Fruit fly (Drosophila melanogaster): ENCODE measurements around the gene Edem2.

Gene Edem2

DNA sequence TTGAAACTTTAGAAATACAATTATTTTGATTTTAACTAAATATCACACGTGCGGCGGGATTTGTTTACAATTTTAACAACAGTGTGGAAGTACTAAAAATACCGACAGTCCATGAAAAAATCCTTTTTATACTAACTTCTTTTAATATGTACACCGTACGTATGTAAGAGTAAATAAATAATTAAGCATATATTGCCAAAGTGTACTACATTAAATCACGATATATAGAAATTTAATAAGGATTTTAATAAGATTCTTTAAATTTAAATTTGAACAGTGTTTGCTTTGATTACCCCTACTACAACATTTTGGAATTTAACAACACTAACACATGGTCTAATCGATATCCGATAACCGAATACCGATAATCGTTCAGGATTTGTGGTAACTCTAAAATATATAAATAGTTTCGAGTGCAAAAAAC, 30.2 kb downstream of the Edem2 start, which contains the start of the genes Ski6 and CG16812 (continued):
- no peak for TF ChIP-seq CG7368 (GFP tag; optimal IDR thresholded peaks at IDR 0.05)
- no peak for TF ChIP-seq Sox102F (GFP tag; optimal IDR thresholded peaks at IDR 0.05)
- TF ChIP-seq lz (GFP tag; optimal IDR thresholded peaks at IDR 0.05), result no peak
- TF ChIP-seq OdsH (GFP tag; optimal IDR thresholded peaks at IDR 0.05), result no peak
- TF ChIP-seq Sox15 (GFP tag; optimal IDR thresholded peaks at IDR 0.05), result peak; percentile 29
- TF ChIP-seq CG11294 (GFP tag; IDR thresholded peaks at IDR 0.05), result no peak
- TF ChIP-seq Met (GFP tag; optimal IDR thresholded peaks at IDR 0.05), result no peak

DNA sequence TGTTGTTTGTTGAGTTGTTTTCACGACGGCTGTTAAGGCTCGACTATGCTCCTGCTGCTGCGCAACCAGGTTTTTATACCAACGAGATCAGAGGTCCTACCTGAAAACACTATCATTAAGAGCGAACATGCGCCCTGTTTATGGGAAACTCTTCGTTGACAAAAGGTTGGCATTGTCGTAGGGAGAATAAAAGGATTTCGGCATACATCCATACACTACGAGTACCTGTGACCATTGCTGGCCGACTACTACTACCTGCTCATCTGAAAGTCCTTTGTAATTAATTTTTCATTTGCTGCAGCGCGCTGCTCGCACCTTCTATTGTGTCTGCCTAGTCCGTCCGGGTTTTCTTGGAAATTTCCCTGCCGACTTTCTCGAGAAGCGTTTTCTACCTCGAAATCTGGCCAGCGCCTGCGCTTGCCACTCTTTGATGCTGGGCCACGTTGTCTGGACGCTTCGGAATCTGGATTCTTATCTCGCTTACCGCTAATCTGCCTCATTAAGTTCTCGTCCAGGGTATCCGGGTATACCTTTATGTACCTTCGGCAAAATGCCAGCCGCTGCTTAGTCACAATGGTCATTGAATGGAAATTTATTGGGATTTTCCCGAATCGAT, 33.3 kb downstream of the Edem2 start, which contains the start of gene CG15480:
CG15480 (minus strand) TSS at position 51 of the 616 bp plus-strand sequence.
- no peak for TF ChIP-seq CG11294 (GFP tag; IDR thresholded peaks at IDR 0.05)
- TF ChIP-seq lz (GFP tag; optimal IDR thresholded peaks at IDR 0.05), result no peak
- TF ChIP-seq Sox14 (GFP tag; optimal IDR thresholded peaks at IDR 0.05), result no peak
- TF ChIP-seq CG15336 (GFP tag; IDR thresholded peaks at IDR 0.05), result no peak
- no peak for TF ChIP-seq Ets21C (GFP tag; optimal IDR thresholded peaks at IDR 0.05)
- TF ChIP-seq CG11902 (GFP tag; optimal IDR thresholded peaks at IDR 0.05), result no peak
- no peak for TF ChIP-seq fd59A (GFP tag; optimal IDR thresholded peaks at IDR 0.05)
- no peak for TF ChIP-seq salr (GFP tag; optimal IDR thresholded peaks at IDR 0.05)
- TF ChIP-seq CG11762 (GFP tag; optimal IDR thresholded peaks at IDR 0.05; ENCODE audit: insufficient read depth), result no peak
- no peak for TF ChIP-seq Sox15 (GFP tag; optimal IDR thresholded peaks at IDR 0.05)
- TF ChIP-seq CG3032 (tag; optimal IDR thresholded peaks at IDR 0.05), result no peak
- no peak for TF ChIP-seq spab (GFP tag; optimal IDR thresholded peaks at IDR 0.05)
- no peak for TF ChIP-seq fkh (GFP tag; optimal IDR thresholded peaks at IDR 0.05)
- TF ChIP-seq Hr38 (GFP tag; optimal IDR thresholded peaks at IDR 0.05), result no peak
- TF ChIP-seq Hr4 (GFP tag; optimal IDR thresholded peaks at IDR 0.05), result no peak
- TF ChIP-seq achi (GFP tag; optimal IDR thresholded peaks at IDR 0.05), result no peak
- no peak for TF ChIP-seq svp (GFP tag)
- no peak for TF ChIP-seq Sox102F (GFP tag; optimal IDR thresholded peaks at IDR 0.05)

DNA sequence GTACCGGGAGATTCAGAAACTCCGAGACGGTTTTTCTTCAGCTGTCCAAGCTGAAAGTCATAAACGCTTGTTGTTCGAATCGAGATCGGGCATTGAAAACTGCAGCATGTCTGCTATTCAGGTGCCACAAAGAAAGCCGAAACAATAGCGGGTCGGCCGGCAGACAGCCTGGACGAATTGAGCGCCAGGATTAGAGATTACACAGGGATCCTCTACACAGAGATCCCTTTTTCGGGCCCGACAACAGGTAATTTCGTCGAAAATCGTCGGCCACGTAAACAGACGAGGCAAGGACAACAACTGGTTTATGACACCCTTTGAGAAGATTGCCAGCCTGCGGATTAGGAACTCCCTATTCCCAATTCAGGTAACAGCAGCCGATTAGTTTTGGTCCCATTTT, 35.2 kb downstream of the Edem2 start, which contains the start of gene CG16813:
CG16813 (plus strand) TSS at position 288 of the 400 bp plus-strand sequence.
- TF ChIP-seq CG1621 (tag; optimal IDR thresholded peaks at IDR 0.05) (no peak), Met (GFP tag; optimal IDR thresholded peaks at IDR 0.05) (no peak), CG6792 (GFP tag; optimal IDR thresholded peaks at IDR 0.05) (no peak), CG3919 (GFP tag; optimal IDR thresholded peaks at IDR 0.05) (no peak), CG10631 (GFP tag; optimal IDR thresholded peaks at IDR 0.05) (no peak), Ets96B (tag; optimal IDR thresholded peaks at IDR 0.05) (no peak), CG8319 (GFP tag; optimal IDR thresholded peaks at IDR 0.05) (no peak)

DNA sequence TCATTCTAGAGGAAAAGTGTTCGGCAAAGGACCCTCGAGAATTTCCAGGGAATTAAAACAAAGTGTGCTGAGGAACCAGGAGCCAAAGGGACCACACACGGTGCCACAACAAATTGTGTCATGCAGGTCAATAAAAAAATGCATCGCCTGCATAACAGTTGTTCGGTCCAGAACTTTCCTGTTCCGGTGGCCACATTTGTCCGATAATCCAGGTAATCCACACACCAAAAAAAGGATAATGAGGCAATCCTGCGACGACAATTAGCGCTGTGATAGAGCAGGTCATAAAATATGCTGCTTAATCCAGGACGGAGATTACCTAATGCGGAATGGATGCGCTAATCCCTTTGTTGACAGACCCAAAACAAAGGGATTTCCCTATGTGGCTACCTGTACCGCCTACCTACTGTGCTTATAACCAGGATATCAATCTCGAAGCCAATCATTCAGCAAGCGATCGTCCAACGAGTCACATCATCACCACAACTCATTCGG, 37.4 kb downstream of the Edem2 start, which contains the start of gene CG16815:
CG16815 (plus strand) TSS at position 445 of the 495 bp plus-strand sequence.
- no peak for TF ChIP-seq Eip78C (GFP tag)
- TF ChIP-seq Hr38 (GFP tag; optimal IDR thresholded peaks at IDR 0.05), result no peak
- no peak for TF ChIP-seq CG6163 (GFP tag; IDR thresholded peaks at IDR 0.05)
- TF ChIP-seq CG7368 (GFP tag; optimal IDR thresholded peaks at IDR 0.05), result no peak

DNA sequence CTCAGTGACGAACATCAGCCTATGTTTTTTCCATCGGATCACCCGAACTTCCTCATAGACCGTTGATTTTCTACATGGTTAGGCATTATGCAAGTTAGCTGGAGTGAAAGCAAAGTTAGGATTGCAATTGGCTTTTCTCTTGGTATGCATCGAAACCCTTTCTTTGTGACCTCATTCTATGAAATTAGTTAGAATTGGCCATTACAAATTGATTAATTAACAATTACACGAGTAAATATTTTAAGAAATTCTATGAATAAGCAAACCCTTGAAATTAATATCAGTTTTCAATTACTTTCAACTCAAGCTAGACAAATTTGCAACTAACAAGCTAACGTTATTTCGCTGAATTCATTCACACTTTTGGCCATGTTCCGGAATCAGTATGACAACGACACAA, 39.7 kb downstream of the Edem2 start, which contains the start of gene Prosalpha6T:
Prosalpha6T (plus strand) TSS at position 301 of the 400 bp plus-strand sequence.
- TF ChIP-seq CG11902 (GFP tag; optimal IDR thresholded peaks at IDR 0.05) (no peak), CG10631 (GFP tag; optimal IDR thresholded peaks at IDR 0.05) (no peak), CG8319 (GFP tag; optimal IDR thresholded peaks at IDR 0.05) (no peak), CG32006 (GFP tag; optimal IDR thresholded peaks at IDR 0.05) (no peak), dac (GFP tag; optimal IDR thresholded peaks at IDR 0.05) (no peak), Sox102F (GFP tag; optimal IDR thresholded peaks at IDR 0.05) (no peak), ss (GFP tag; optimal IDR thresholded peaks at IDR 0.05) (no peak), CG6854 (GFP tag; optimal IDR thresholded peaks at IDR 0.05) (no peak), salr (GFP tag; optimal IDR thresholded peaks at IDR 0.05) (no peak), Smox (GFP tag; optimal IDR thresholded peaks at IDR 0.05) (no peak), Hr39 (GFP tag; optimal IDR thresholded peaks at IDR 0.05) (no peak), net (GFP tag; optimal IDR thresholded peaks at IDR 0.05) (no peak), OdsH (GFP tag; optimal IDR thresholded peaks at IDR 0.05) (no peak), CG31627 (GFP tag; optimal IDR thresholded peaks at IDR 0.05) (no peak), Blimp-1 (GFP tag; optimal IDR thresholded peaks at IDR 0.05) (no peak)

Measured in whole organism, prepupa.